Fruit fly (Drosophila melanogaster) whole organism, embryonic: ENCODE measurements around the gene Cul5.

Source experiments
- Atf-2 ChIP-seq: fragments of 200-800 bp; sonication (Bioruptor generic); optimal IDR thresholded peaks from 2 replicates; lab custom pipeline; 2016; ENCODE audit warnings: missing biosample characterization, missing genetic modification characterization
- B-H1 ChIP-seq: fragments of 200-800 bp; sonication (Bioruptor generic); IDR thresholded peaks from 3 replicates; pipeline ENCODE4 v1.3.6; 2022; ENCODE audit warnings: missing biosample characterization, missing genetic modification characterization
- CG12104 ChIP-seq: fragments of 200-800 bp; sonication (Bioruptor generic); optimal IDR thresholded peaks from 3 replicates; lab custom pipeline; 2016; ENCODE audit warnings: missing biosample characterization, missing genetic modification characterization
- CG12155 ChIP-seq: fragments of 200-800 bp; sonication (Bioruptor generic); optimal IDR thresholded peaks from 3 replicates; lab custom pipeline; 2016; ENCODE audit warnings: missing biosample characterization, missing genetic modification characterization
- CG13775 ChIP-seq: fragments of 200-800 bp; sonication (Bioruptor generic); optimal IDR thresholded peaks from 3 replicates; lab custom pipeline; 2017; ENCODE audit warnings: missing biosample characterization, mild to moderate bottlenecking, missing genetic modification characterization
- CG15479 ChIP-seq: fragments of 200-800 bp; sonication (Bioruptor generic); optimal IDR thresholded peaks from 3 replicates; lab custom pipeline; 2019; ENCODE audit warnings: missing biosample characterization, mild to moderate bottlenecking, missing genetic modification characterization, moderate library complexity
- CG15601 ChIP-seq: fragments of 200-800 bp; sonication (Bioruptor generic); optimal IDR thresholded peaks from 3 replicates; lab custom pipeline; 2019; ENCODE audit warnings: missing biosample characterization, mild to moderate bottlenecking, missing genetic modification characterization, moderate library complexity
- CG1647 ChIP-seq: fragments of 200-800 bp; sonication (Bioruptor generic); optimal IDR thresholded peaks from 3 replicates; lab custom pipeline; 2016; ENCODE audit warnings: missing biosample characterization, missing genetic modification characterization
- CG17186 ChIP-seq: fragments of 200-800 bp; sonication (Bioruptor generic); optimal IDR thresholded peaks from 3 replicates; lab custom pipeline; 2017; ENCODE audit warnings: missing biosample characterization, missing genetic modification reagents, missing genetic modification characterization
- CG17802 ChIP-seq: fragments of 200-800 bp; sonication (Bioruptor generic); optimal IDR thresholded peaks from 2 replicates; lab custom pipeline; 2018; ENCODE audit warnings: missing biosample characterization, mild to moderate bottlenecking, missing genetic modification characterization, moderate library complexity
- CG2889 ChIP-seq: fragments of 200-800 bp; sonication (Bioruptor generic); IDR thresholded peaks from 3 replicates; pipeline ENCODE4 v1.3.6; 2022; ENCODE audit warnings: missing biosample characterization, missing genetic modification characterization
- CG33213 ChIP-seq: fragments of 200-800 bp; sonication (Bioruptor generic); optimal IDR thresholded peaks from 3 replicates; lab custom pipeline; 2016; ENCODE audit warnings: missing biosample characterization, missing genetic modification characterization
- CG34376 ChIP-seq: fragments of 200-800 bp; sonication (Bioruptor generic); optimal IDR thresholded peaks from 2 replicates; lab custom pipeline; 2018; ENCODE audit warnings: missing biosample characterization, mild to moderate bottlenecking, missing genetic modification characterization
- CG43689 ChIP-seq: fragments of 200-800 bp; sonication (Bioruptor generic); IDR thresholded peaks from 2 replicates; pipeline ENCODE4 v1.3.6; 2022; ENCODE audit warnings: missing biosample characterization, missing genetic modification characterization
- CG4424 ChIP-seq: fragments of 200-800 bp; sonication (Bioruptor generic); optimal IDR thresholded peaks from 3 replicates; lab custom pipeline; 2016; ENCODE audit warnings: missing biosample characterization, missing genetic modification characterization
- CG5953 ChIP-seq: fragments of 200-800 bp; sonication (Bioruptor generic); IDR thresholded peaks from 2 replicates; pipeline ENCODE4 v1.3.6; 2022; ENCODE audit warnings: missing biosample characterization, missing genetic modification characterization
- CG6175 ChIP-seq: fragments of 200-800 bp; sonication (Bioruptor generic); IDR thresholded peaks from 3 replicates; pipeline ENCODE4 v1.3.6; 2022; ENCODE audit warnings: missing biosample characterization, missing genetic modification characterization
- CG6683 ChIP-seq: fragments of 200-800 bp; sonication (Bioruptor generic); optimal IDR thresholded peaks from 2 replicates; lab custom pipeline; 2017; ENCODE audit warnings: missing biosample characterization, mild to moderate bottlenecking, missing genetic modification characterization, missing genetic modification reagents
- CG6813 ChIP-seq: fragments of 200-800 bp; sonication (Bioruptor generic); optimal IDR thresholded peaks from 2 replicates; lab custom pipeline; 2017; ENCODE audit warnings: missing biosample characterization, missing genetic modification characterization, mild to moderate bottlenecking, moderate library complexity, missing genetic modification reagents
- CG6854 ChIP-seq: fragments of 200-800 bp; sonication (Bioruptor generic); optimal IDR thresholded peaks from 3 replicates; lab custom pipeline; 2017; ENCODE audit warnings: missing biosample characterization, mild to moderate bottlenecking, missing genetic modification characterization
- CG7271 ChIP-seq: fragments of 200-800 bp; sonication (Bioruptor generic); optimal IDR thresholded peaks from 2 replicates; lab custom pipeline; 2018; ENCODE audit warnings: missing biosample characterization, mild to moderate bottlenecking, missing genetic modification characterization, moderate library complexity
- CG8290 ChIP-seq, 3 experiments: fragments of 200-800 bp; sonication (Bioruptor generic); optimal IDR thresholded peaks; 2 replicates each; lab custom pipeline; 2016 to 2019; ENCODE audit warnings: missing biosample characterization in 3 of 3, missing genetic modification characterization in 3 of 3, mild to moderate bottlenecking in 2 of 3, moderate library complexity in 1 of 3
- CG8765 ChIP-seq: fragments of 200-800 bp; sonication (Bioruptor generic); IDR thresholded peaks from 2 replicates; pipeline ENCODE4 v1.3.6; 2022; ENCODE audit warnings: missing biosample characterization, missing genetic modification characterization
- CG8944 ChIP-seq: fragments of 200-800 bp; sonication (Bioruptor generic); optimal IDR thresholded peaks from 3 replicates; lab custom pipeline; 2016; ENCODE audit warnings: missing biosample characterization, missing genetic modification characterization
- CG9797 ChIP-seq: fragments of 200-800 bp; sonication (Bioruptor generic); optimal IDR thresholded peaks from 3 replicates; lab custom pipeline; 2018; ENCODE audit warnings: missing biosample characterization, mild to moderate bottlenecking, missing genetic modification characterization
- Dfd ChIP-seq, 2 experiments: fragments of >200 bp; optimal IDR thresholded peaks; 2 replicates each; lab custom pipeline; 2017; ENCODE audit warnings: missing biosample characterization in 2 of 2, missing genetic modification characterization in 2 of 2
- HHEX ChIP-seq: fragments of 200-800 bp; sonication (Bioruptor generic); optimal IDR thresholded peaks from 3 replicates; lab custom pipeline; 2017; ENCODE audit warnings: missing biosample characterization, mild to moderate bottlenecking, missing genetic modification characterization, missing genetic modification reagents
- HmgZ ChIP-seq: fragments of 200-800 bp; sonication (Bioruptor generic); optimal IDR thresholded peaks from 2 replicates; lab custom pipeline; 2018; ENCODE audit warnings: missing biosample characterization, mild to moderate bottlenecking, missing genetic modification characterization
- Hr51 ChIP-seq, 2 experiments: fragments of 200-800 bp; sonication (Bioruptor generic); optimal IDR thresholded peaks; 2 replicates in 1 of 2; 3 replicates in 1 of 2; lab custom pipeline; 2016 to 2018; ENCODE audit warnings: missing biosample characterization in 2 of 2, missing genetic modification characterization in 2 of 2, mild to moderate bottlenecking in 1 of 2, moderate library complexity in 1 of 2
- Mad ChIP-seq: fragments of 200-800 bp; sonication (Bioruptor generic); optimal IDR thresholded peaks from 2 replicates; lab custom pipeline; 2016; ENCODE audit warnings: missing biosample characterization, missing genetic modification characterization
- Med ChIP-seq: fragments of 200-800 bp; sonication (Bioruptor generic); peaks from one replicate; lab custom pipeline; 2016; ENCODE audit warnings: missing biosample characterization, missing genetic modification characterization, mild to moderate bottlenecking, inconsistent platforms, moderate library complexity
- Mes4 ChIP-seq: fragments of 200-800 bp; sonication (Bioruptor generic); optimal IDR thresholded peaks from 2 replicates; lab custom pipeline; 2016; ENCODE audit warnings: missing biosample characterization, missing genetic modification characterization
- Oaz ChIP-seq: fragments of 200-800 bp; sonication (Bioruptor generic); IDR thresholded peaks from 2 replicates; pipeline ENCODE4 v1.3.6; 2022; ENCODE audit warnings: missing biosample characterization, missing genetic modification characterization
- Rx ChIP-seq: fragments of 200-800 bp; sonication (Bioruptor generic); IDR thresholded peaks from 2 replicates; pipeline ENCODE4 v1.3.6; 2022; ENCODE audit warnings: missing biosample characterization, missing genetic modification characterization
- Tbp ChIP-seq: fragments of >200 bp; optimal IDR thresholded peaks from 2 replicates; lab custom pipeline; 2018; ENCODE audit warnings: missing biosample characterization, missing genetic modification characterization
- az2 ChIP-seq: fragments of 200-800 bp; sonication (Bioruptor generic); optimal IDR thresholded peaks from 3 replicates; lab custom pipeline; 2016; ENCODE audit warnings: missing biosample characterization, missing genetic modification characterization
- crc ChIP-seq: fragments of 200-800 bp; sonication (Bioruptor generic); optimal IDR thresholded peaks from 2 replicates; lab custom pipeline; 2016; ENCODE audit warnings: missing biosample characterization, missing genetic modification characterization
- dm ChIP-seq: fragments of 200-800 bp; sonication (Bioruptor generic); optimal IDR thresholded peaks from 3 replicates; lab custom pipeline; 2016; ENCODE audit warnings: missing biosample characterization, missing genetic modification characterization
- gcm2 ChIP-seq: fragments of 200-800 bp; sonication (Bioruptor generic); optimal IDR thresholded peaks from 2 replicates; lab custom pipeline; 2016; ENCODE audit warnings: missing biosample characterization, missing genetic modification characterization
- h ChIP-seq: fragments of >200 bp; optimal IDR thresholded peaks from 2 replicates; lab custom pipeline; 2017
- inv ChIP-seq: fragments of 200-800 bp; sonication (Bioruptor generic); IDR thresholded peaks from 2 replicates; pipeline ENCODE4 v1.3.6; 2022; ENCODE audit warnings: missing biosample characterization, missing genetic modification characterization; ENCODE audit not compliant: partially characterized antibody
- kah ChIP-seq: fragments of 200-800 bp; sonication (Bioruptor generic); optimal IDR thresholded peaks from 2 replicates; lab custom pipeline; 2018; ENCODE audit warnings: missing biosample characterization, mild to moderate bottlenecking, missing genetic modification characterization
- p53 ChIP-seq: fragments of 200-800 bp; sonication (Bioruptor generic); optimal IDR thresholded peaks from 2 replicates; lab custom pipeline; 2016; ENCODE audit warnings: missing biosample characterization, missing genetic modification characterization
- pb ChIP-seq: fragments of 200-800 bp; sonication (Bioruptor generic); optimal IDR thresholded peaks from 3 replicates; lab custom pipeline; 2016; ENCODE audit warnings: missing biosample characterization, missing genetic modification characterization
- run ChIP-seq: fragments of 200-800 bp; sonication (Bioruptor generic); optimal IDR thresholded peaks from 3 replicates; lab custom pipeline; 2018; ENCODE audit warnings: missing biosample characterization, mild to moderate bottlenecking, missing genetic modification characterization
- seq ChIP-seq: fragments of 200-800 bp; sonication (Bioruptor generic); IDR thresholded peaks from 2 replicates; pipeline ENCODE4 v1.3.6; 2022; ENCODE audit warnings: missing biosample characterization, missing genetic modification characterization
- shn ChIP-seq: fragments of 200-800 bp; sonication (Bioruptor generic); optimal IDR thresholded peaks from 3 replicates; lab custom pipeline; 2016; ENCODE audit warnings: missing biosample characterization, missing genetic modification characterization
- slbo ChIP-seq: fragments of 200-800 bp; sonication (Bioruptor generic); IDR thresholded peaks from 2 replicates; pipeline ENCODE4 v1.3.6; 2022; ENCODE audit warnings: missing biosample characterization, missing genetic modification characterization
- stwl ChIP-seq: fragments of 200-800 bp; sonication (Bioruptor generic); optimal IDR thresholded peaks from 3 replicates; lab custom pipeline; 2018; ENCODE audit warnings: missing biosample characterization, mild to moderate bottlenecking, missing genetic modification characterization, moderate library complexity
- zfh2 ChIP-seq: fragments of 200-800 bp; sonication (Bioruptor generic); optimal IDR thresholded peaks from 2 replicates; lab custom pipeline; 2016; ENCODE audit warnings: missing biosample characterization, missing genetic modification characterization

Cul5 gene

dm6 chr3R:29088938-29089661, 26.3 kb upstream of the Cul5 start (continued):
- TF ChIP-seq CG15479 (GFP tag; lab: Kevin White, UChicago) = no peak
- TF ChIP-seq shn (GFP tag; lab: Kevin White, UChicago) = peak; percentile 52
- TF ChIP-seq CG43689 (GFP tag; lab: Robert Waterston, UW) = no peak
- no peak for TF ChIP-seq kah (GFP tag; lab: Kevin White, UChicago)
- TF ChIP-seq p53 (GFP tag; lab: Kevin White, UChicago) = no peak
- TF ChIP-seq az2 (GFP tag; lab: Kevin White, UChicago) = peak; percentile 67
- peak; percentile 44; the same call in 2 of the 3 replicates for TF ChIP-seq B-H1
- TF ChIP-seq Oaz (GFP tag; lab: Robert Waterston, UW) = no peak
- TF ChIP-seq HHEX = peak; percentile 76
- peak; percentile 41 for TF ChIP-seq run (tag; lab: Kevin White, UChicago)
- TF ChIP-seq seq = peak; percentile 59; the same call in 1 of the 2 replicates
- no peak for TF ChIP-seq stwl (tag; lab: Kevin White, UChicago)
- TF ChIP-seq dm = no peak
- TF ChIP-seq CG1647 (GFP tag; lab: Kevin White, UChicago) = no peak
- 0 out of 2 replicates have a peak, but pooled peaks have one; percentile 20 for TF ChIP-seq CG8765 (GFP tag; lab: Robert Waterston, UW)
- TF ChIP-seq CG17186 (GFP tag; lab: Kevin White, UChicago) = peak; percentile 27
- TF ChIP-seq CG2889 (GFP tag; lab: Robert Waterston, UW) = no peak
- TF ChIP-seq CG6175 (GFP tag; lab: Robert Waterston, UW) = no peak
- TF ChIP-seq CG13775 (GFP tag; lab: Kevin White, UChicago) = peak; percentile 65
- no peak for TF ChIP-seq inv
- peak; percentile 20 for TF ChIP-seq crc (GFP tag; lab: Kevin White, UChicago)
- no peak for TF ChIP-seq h (lab: Kevin White, UChicago)
- TF ChIP-seq CG9797 = no peak
- peak; percentile 93 for TF ChIP-seq Med (GFP tag; lab: Kevin White, UChicago)
- peak; percentile 43 for TF ChIP-seq CG6854 (GFP tag; lab: Kevin White, UChicago)
- TF ChIP-seq CG7271 (tag; lab: Kevin White, UChicago) = no peak
- peak; percentile 26 for TF ChIP-seq HmgZ (tag; lab: Kevin White, UChicago)
- peak; percentile 47 for TF ChIP-seq Mad (GFP tag; lab: Kevin White, UChicago)
- peak; percentile 48 for TF ChIP-seq Mes4 (GFP tag; lab: Kevin White, UChicago)
- peak; percentile 1 for TF ChIP-seq CG17802 (tag; lab: Kevin White, UChicago)
- peak; percentile 75 for TF ChIP-seq CG4424 (GFP tag; lab: Kevin White, UChicago)
- TF ChIP-seq CG8290 (GFP tag; optimal IDR thresholded peaks at IDR 0.05; lab: Kevin White, UChicago) = no peak
- TF ChIP-seq CG8290 (tag; optimal IDR thresholded peaks at IDR 0.05; lab: Kevin White, UChicago) = peak in 1 of 2 experiments; percentile 33
- peak; percentile 45 for TF ChIP-seq CG15601
- TF ChIP-seq Dfd (GFP tag; optimal IDR thresholded peaks at IDR 0.05; lab: Kevin White, UChicago) = no peak
- peak; percentile 38 for TF ChIP-seq CG33213
- TF ChIP-seq CG34376 = no peak
- TF ChIP-seq CG12104 (GFP tag; lab: Kevin White, UChicago) = peak; percentile 54
- peak; percentile 51; the same call in 1 of the 2 replicates for TF ChIP-seq Rx (GFP tag; lab: Robert Waterston, UW)
- peak; percentile 55 for TF ChIP-seq CG12155 (GFP tag; lab: Kevin White, UChicago)
- no peak for TF ChIP-seq Tbp (GFP tag; lab: Kevin White, UChicago)
- peak; percentile 5 for TF ChIP-seq zfh2 (GFP tag; lab: Kevin White, UChicago)
- peak; percentile 35; the same call in 1 of the 2 replicates for TF ChIP-seq slbo (GFP tag; lab: Robert Waterston, UW)
- TF ChIP-seq gcm2 (GFP tag; lab: Kevin White, UChicago) = no peak
- peak; percentile 52 for TF ChIP-seq CG8944 (GFP tag; lab: Kevin White, UChicago)
- peak in 1 of 2 experiments; percentile 84 for TF ChIP-seq Hr51 (GFP tag; optimal IDR thresholded peaks at IDR 0.05; lab: Kevin White, UChicago)
- peak; percentile 15 for TF ChIP-seq CG6813 (GFP tag; lab: Kevin White, UChicago)
- TF ChIP-seq CG6683 (GFP tag; lab: Kevin White, UChicago) = peak; percentile 45
- peak; percentile 60 for TF ChIP-seq Atf-2 (GFP tag; lab: Kevin White, UChicago)
- 0 out of 2 replicates have a peak, but pooled peaks have one; percentile 30 for TF ChIP-seq CG5953 (GFP tag; lab: Robert Waterston, UW)
- no peak for TF ChIP-seq pb (GFP tag; lab: Kevin White, UChicago)
